Fruit fly (Drosophila melanogaster) whole organism, pupa: ENCODE measurements around the gene Ac76E.

Experiments
- CG4496 ChIP-seq: fragments of 200-800 bp; sonication (Bioruptor generic); IDR thresholded peaks from 3 replicates; pipeline ENCODE4 v1.3.6; 2022; ENCODE audit warnings: missing biosample characterization, missing genetic modification characterization
- D1 ChIP-seq: fragments of 200-800 bp; sonication (Bioruptor generic); optimal IDR thresholded peaks from 2 replicates; lab custom pipeline; 2018; ENCODE audit warnings: missing biosample characterization, mild to moderate bottlenecking, missing genetic modification characterization, moderate library complexity
- Pif1A ChIP-seq: fragments of 200-800 bp; sonication (Bioruptor generic); optimal IDR thresholded peaks from 3 replicates; lab custom pipeline; 2016; ENCODE audit warnings: missing biosample characterization, missing genetic modification characterization
- gl ChIP-seq: fragments of 200-800 bp; sonication (Bioruptor generic); optimal IDR thresholded peaks from 2 replicates; lab custom pipeline; 2018; ENCODE audit warnings: missing biosample characterization, mild to moderate bottlenecking, missing genetic modification characterization

DNA sequence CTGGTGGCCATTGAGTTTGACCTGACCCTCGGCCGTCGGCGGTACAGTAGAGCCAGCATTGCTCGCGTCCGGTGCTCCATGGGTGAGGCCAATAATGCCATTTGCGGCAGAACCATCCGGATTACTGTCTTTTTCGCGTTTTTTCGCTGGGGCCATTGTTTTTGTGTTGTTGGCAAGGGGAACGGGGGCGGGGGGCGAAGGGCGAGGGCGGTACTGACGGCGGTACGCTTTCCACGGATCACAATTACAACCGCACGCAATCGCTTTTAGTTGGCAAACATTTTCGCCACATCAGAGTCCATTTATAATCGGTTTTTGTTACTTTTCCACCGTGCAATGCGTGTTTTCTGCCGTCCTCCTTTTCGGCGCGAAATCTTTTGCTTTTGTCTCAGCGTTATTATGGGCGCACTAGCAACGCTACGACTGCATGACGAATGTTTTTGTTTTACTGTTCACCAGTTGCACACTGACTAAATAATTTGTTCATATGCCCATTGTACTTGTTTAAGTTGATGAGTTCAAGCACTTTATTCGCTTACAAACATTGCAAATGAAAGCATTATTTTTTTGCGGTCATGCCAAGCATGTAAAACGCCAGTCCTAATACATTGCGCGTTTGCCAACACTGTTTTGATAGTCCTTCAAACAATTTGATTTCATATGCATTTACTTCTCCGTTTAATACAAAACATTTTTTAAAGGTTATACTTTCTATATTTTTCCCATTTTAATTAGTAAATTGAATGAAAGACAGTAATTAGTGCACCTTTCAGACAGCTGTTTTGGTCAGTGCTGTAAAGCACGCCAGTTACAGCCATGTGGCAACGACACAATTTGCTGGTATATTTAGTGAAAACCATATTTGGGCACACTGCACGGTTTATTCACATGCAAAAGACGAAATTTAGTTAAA, 16.0 kb upstream of the Ac76E start, which contains the start of gene Pfdn6:
- TF ChIP-seq CG4496 (GFP tag; lab: Robert Waterston, UW) (peak; percentile 61; the same call in 2 of the 3 replicates), gl (tag; lab: Kevin White, UChicago) (no peak), D1 (no peak), Pif1A (GFP tag; lab: Kevin White, UChicago) (no peak)
